Fruit fly (Drosophila melanogaster): ENCODE results near the gene Lip1.

Lip1 gene

dm6 chr2L:10680584-10681080, 20.7 kb downstream of the Lip1 start, which contains the start of gene CG17105 (continued):
- TF ChIP-seq fd64A (GFP tag; optimal IDR thresholded peaks at IDR 0.05) (no peak), TFAM (GFP tag; optimal IDR thresholded peaks at IDR 0.05) (no peak), Meics (GFP tag; optimal IDR thresholded peaks at IDR 0.05) (peak; percentile 14), jumu (GFP tag; optimal IDR thresholded peaks at IDR 0.05) (no peak), gem (tag; optimal IDR thresholded peaks at IDR 0.05) (peak; percentile 39)

- TF ChIP-seq Antp (GFP tag; optimal IDR thresholded peaks at IDR 0.05) (no peak), Xbp1 (GFP tag; optimal IDR thresholded peaks at IDR 0.05) (no peak), sisA (GFP tag; IDR thresholded peaks at IDR 0.05) (0 out of 2 replicates have a peak, but pooled peaks have one; percentile 10), sug (tag; optimal IDR thresholded peaks at IDR 0.05) (no peak), gsb (GFP tag; IDR thresholded peaks at IDR 0.05) (no peak), CG11093 (GFP tag; IDR thresholded peaks at IDR 0.05) (no peak), bowl (GFP tag; IDR thresholded peaks at IDR 0.05) (no peak), row (GFP tag; IDR thresholded peaks at IDR 0.05) (no peak), Rfx (GFP tag; IDR thresholded peaks at IDR 0.05) (peak; percentile 22; the same call in 1 of the 2 replicates), dmrt99B (tag; optimal IDR thresholded peaks at IDR 0.05) (peak; percentile 12), CG2120 (GFP tag; optimal IDR thresholded peaks at IDR 0.05) (peak; percentile 15), org-1 (GFP tag; optimal IDR thresholded peaks at IDR 0.05) (no peak), Sry-δ (GFP tag; optimal IDR thresholded peaks at IDR 0.05) (no peak), CG11504 (tag; optimal IDR thresholded peaks at IDR 0.05) (peak; percentile 38), CG31388 (GFP tag; optimal IDR thresholded peaks at IDR 0.05) (no peak), ems (GFP tag; optimal IDR thresholded peaks at IDR 0.05) (no peak), dati (GFP tag; IDR thresholded peaks at IDR 0.05) (no peak), Med (GFP tag) (peak; percentile 74), HLH54F (GFP tag; optimal IDR thresholded peaks at IDR 0.05) (no peak), Hr51 (GFP tag; optimal IDR thresholded peaks at IDR 0.05) (peak in 1 of 2 experiments; percentile 20), aop (GFP tag; IDR thresholded peaks at IDR 0.05) (no peak), Atf6 (GFP tag; IDR thresholded peaks at IDR 0.05) (peak; percentile 15; the same call in 1 of the 2 replicates), CG12071 (GFP tag; optimal IDR thresholded peaks at IDR 0.05) (no peak), Hr78 (GFP tag; optimal IDR thresholded peaks at IDR 0.05) (no peak), Meics (GFP tag; optimal IDR thresholded peaks at IDR 0.05) (peak; percentile 5), Dref (GFP tag; IDR thresholded peaks at IDR 0.05) (no peak), tin (GFP tag; optimal IDR thresholded peaks at IDR 0.05) (no peak), CG10979 (tag; optimal IDR thresholded peaks at IDR 0.05) (no peak), CG3995 (GFP tag; optimal IDR thresholded peaks at IDR 0.05) (no peak), CG11723 (GFP tag; optimal IDR thresholded peaks at IDR 0.05) (no peak), inv (GFP tag; IDR thresholded peaks at IDR 0.05; ENCODE audit: partially characterized antibody) (no peak), HHEX (GFP tag; optimal IDR thresholded peaks at IDR 0.05) (no peak), sens (GFP tag) (no peak), az2 (GFP tag; optimal IDR thresholded peaks at IDR 0.05) (no peak), CG11247 (GFP tag; IDR thresholded peaks at IDR 0.05) (no peak), Sox102F (GFP tag; optimal IDR thresholded peaks at IDR 0.05) (no peak), CG16813 (GFP tag; IDR thresholded peaks at IDR 0.05; ENCODE audit: partially characterized antibody) (no peak), al (GFP tag; IDR thresholded peaks at IDR 0.05) (0 out of 2 replicates have a peak, but pooled peaks have one; percentile 15), Fer3 (tag; optimal IDR thresholded peaks at IDR 0.05) (no peak), mld (GFP tag; IDR thresholded peaks at IDR 0.05; ENCODE audit: partially characterized antibody) (no peak), grn (GFP tag; optimal IDR thresholded peaks at IDR 0.05) (no peak), kay (GFP tag; optimal IDR thresholded peaks at IDR 0.05) (peak; percentile 6), CG17385 (GFP tag; optimal IDR thresholded peaks at IDR 0.05) (no peak), dan (GFP tag; IDR thresholded peaks at IDR 0.05) (no peak), CG15479 (GFP tag; optimal IDR thresholded peaks at IDR 0.05) (no peak)
These were observed 21.8 kb downstream of the Lip1 start for dm6 chr2L:10679568-10679967.
